Fruit fly (Drosophila melanogaster): ENCODE data around the gene CG13887.

The CG13887 gene

dm6 chr3L:810038-810644, 27.5 kb upstream of the CG13887 start (continued):
- peak; percentile 18 for TF ChIP-seq CG9727 (GFP tag; optimal IDR thresholded peaks at IDR 0.05)
- peak; percentile 27 for TF ChIP-seq dmrt11E (tag; optimal IDR thresholded peaks at IDR 0.05)

- TF ChIP-seq CG13894 (tag; optimal IDR thresholded peaks at IDR 0.05) (peak; percentile 56), kni (GFP tag; optimal IDR thresholded peaks at IDR 0.05) (peak; percentile 87), CG10543 (GFP tag; optimal IDR thresholded peaks at IDR 0.05) (peak; percentile 52), CG12769 (tag; optimal IDR thresholded peaks at IDR 0.05) (peak; percentile 17), vvl (GFP tag; IDR thresholded peaks at IDR 0.05) (peak; percentile 55; the same call in 1 of the 2 replicates), CG5180 (GFP tag; optimal IDR thresholded peaks at IDR 0.05) (no peak), ase (GFP tag; IDR thresholded peaks at IDR 0.05) (no peak), CTCF (GFP tag; optimal IDR thresholded peaks at IDR 0.05) (no peak), ci (GFP tag; IDR thresholded peaks at IDR 0.05) (peak; percentile 19; the same call in 1 of the 3 replicates), abd-A (tag; optimal IDR thresholded peaks at IDR 0.05) (peak; percentile 64), Awh (GFP tag; IDR thresholded peaks at IDR 0.05) (0 out of 2 replicates have a peak, but pooled peaks have one; percentile 6), CG4854 (GFP tag; optimal IDR thresholded peaks at IDR 0.05) (no peak), zfh1 (GFP tag; IDR thresholded peaks at IDR 0.05) (0 out of 3 replicates have a peak, but pooled peaks have one; percentile 31), cwo (GFP tag; optimal IDR thresholded peaks at IDR 0.05) (peak; percentile 0), CG6854 (GFP tag; optimal IDR thresholded peaks at IDR 0.05) (no peak), ttk (GFP tag; IDR thresholded peaks at IDR 0.05) (0 out of 2 replicates have a peak, but pooled peaks have one; percentile 7), sr (GFP tag; IDR thresholded peaks at IDR 0.05) (peak; percentile 44; the same call in 1 of the 3 replicates), Xrp1 (GFP tag; IDR thresholded peaks at IDR 0.05) (no peak), CG8478 (optimal IDR thresholded peaks at IDR 0.05) (no peak), tap (tag; optimal IDR thresholded peaks at IDR 0.05) (no peak), Med (GFP tag) (peak; percentile 67), chm (GFP tag; IDR thresholded peaks at IDR 0.05) (0 out of 2 replicates have a peak, but pooled peaks have one; percentile 19), Deaf1 (tag; optimal IDR thresholded peaks at IDR 0.05) (peak; percentile 28), mirr (GFP tag; optimal IDR thresholded peaks at IDR 0.05) (peak; percentile 63), rib (GFP tag; IDR thresholded peaks at IDR 0.05) (0 out of 2 replicates have a peak, but pooled peaks have one; percentile 23), chinmo (GFP tag; IDR thresholded peaks at IDR 0.05; ENCODE audit: partially characterized antibody) (0 out of 4 replicates have a peak, but pooled peaks have one; percentile 49), sens (GFP tag) (peak; percentile 53), CG6689 (GFP tag; IDR thresholded peaks at IDR 0.05) (no peak)
Observed at dm6 chr3L:811816-812215, 25.8 kb upstream of the CG13887 start.

dm6 chr3L:813229-813837, 24.3 kb upstream of the CG13887 start:
- TF ChIP-seq salm (tag; optimal IDR thresholded peaks at IDR 0.05) (no peak), wor (GFP tag; IDR thresholded peaks at IDR 0.05) (0 out of 2 replicates have a peak, but pooled peaks have one; percentile 12), CG2889 (GFP tag; IDR thresholded peaks at IDR 0.05) (no peak), Nf-YB (GFP tag; optimal IDR thresholded peaks at IDR 0.05) (no peak), Hr78 (GFP tag; optimal IDR thresholded peaks at IDR 0.05) (no peak), dati (GFP tag; IDR thresholded peaks at IDR 0.05) (no peak), sisA (GFP tag; IDR thresholded peaks at IDR 0.05) (peak; percentile 31; the same call in 1 of the 2 replicates), cg (GFP tag; optimal IDR thresholded peaks at IDR 0.05) (no peak), slou (GFP tag; optimal IDR thresholded peaks at IDR 0.05) (no peak), Bteb2 (GFP tag; optimal IDR thresholded peaks at IDR 0.05) (no peak), Dbx (GFP tag; IDR thresholded peaks at IDR 0.05) (no peak), sr (GFP tag; IDR thresholded peaks at IDR 0.05) (no peak), BEAF-32 (GFP tag; optimal IDR thresholded peaks at IDR 0.05) (no peak), sob (GFP tag; IDR thresholded peaks at IDR 0.05) (no peak), nom (GFP tag; optimal IDR thresholded peaks at IDR 0.05) (peak; percentile 58), Hr39 (optimal IDR thresholded peaks at IDR 0.05) (no peak), Oaz (GFP tag; IDR thresholded peaks at IDR 0.05) (no peak), HmgD (GFP tag; optimal IDR thresholded peaks at IDR 0.05) (no peak), CrebB (tag; optimal IDR thresholded peaks at IDR 0.05) (no peak), grau (tag; optimal IDR thresholded peaks at IDR 0.05) (no peak)
